Worm (Caenorhabditis elegans) whole organism, late embryonic: ENCODE measurements around the gene rsp-3.

Experiments used
- C08G9.2 ChIP-seq: sonication (generic microtip); optimal IDR thresholded peaks from 2 replicates; lab custom pipeline; 2016; ENCODE audit warnings: mild to moderate bottlenecking, missing genetic modification characterization, moderate library complexity, missing compliant biosample characterization
- C38D4.7 ChIP-seq: fragments of 200-800 bp; sonication (Bioruptor generic); optimal IDR thresholded peaks from 2 replicates; lab custom pipeline; 2018; ENCODE audit warnings: mild to moderate bottlenecking, missing genetic modification characterization, moderate library complexity, missing compliant biosample characterization
- K09A11.1 ChIP-seq: sonication (generic microtip); optimal IDR thresholded peaks from 2 replicates; lab custom pipeline; 2017; ENCODE audit warnings: antibody characterized with exemption, mild to moderate bottlenecking, missing genetic modification characterization, missing compliant biosample characterization; ENCODE audit not compliant: insufficient read depth
- T23F11.4 ChIP-seq: fragments of 200-800 bp; sonication (Bioruptor generic); optimal IDR thresholded peaks from 2 replicates; lab custom pipeline; 2018; ENCODE audit warnings: mild to moderate bottlenecking, missing genetic modification characterization, missing compliant biosample characterization
- Y22D7AL.16 ChIP-seq: sonication (generic microtip); optimal IDR thresholded peaks from 2 replicates; lab custom pipeline; 2016; ENCODE audit warnings: missing genetic modification characterization, missing compliant biosample characterization
- ama-1 ChIP-seq: fragments of 150-350 bp; optimal IDR thresholded peaks from 2 replicates; lab custom pipeline; 2014
- ceh-14 ChIP-seq: sonication (generic microtip); optimal IDR thresholded peaks from 2 replicates; lab custom pipeline; 2016; ENCODE audit warnings: missing genotype, missing genetic modification characterization, missing compliant biosample characterization
- ceh-19 ChIP-seq: fragments of 200-800 bp; sonication (Bioruptor generic); optimal IDR thresholded peaks from 2 replicates; lab custom pipeline; 2018; ENCODE audit warnings: mild to moderate bottlenecking, missing genetic modification characterization, missing compliant biosample characterization
- ceh-2 ChIP-seq: sonication (generic microtip); optimal IDR thresholded peaks from 2 replicates; lab custom pipeline; 2016; ENCODE audit warnings: missing genotype, missing genetic modification characterization, missing compliant biosample characterization
- ceh-24 ChIP-seq: sonication (generic microtip); optimal IDR thresholded peaks from 2 replicates; lab custom pipeline; 2016; ENCODE audit warnings: mild to moderate bottlenecking, missing genetic modification characterization, missing compliant biosample characterization
- ceh-31 ChIP-seq: sonication (generic microtip); optimal IDR thresholded peaks from 2 replicates; lab custom pipeline; 2016; ENCODE audit warnings: missing genetic modification characterization, missing compliant biosample characterization
- ceh-34 ChIP-seq: sonication (generic microtip); optimal IDR thresholded peaks from 2 replicates; lab custom pipeline; 2016; ENCODE audit warnings: mild to moderate bottlenecking, missing genetic modification characterization, missing compliant biosample characterization
- ceh-48 ChIP-seq: sonication (generic microtip); optimal IDR thresholded peaks from 2 replicates; lab custom pipeline; 2016; ENCODE audit warnings: missing genetic modification characterization, inconsistent platforms, missing compliant biosample characterization
- dmd-4 ChIP-seq: sonication (generic microtip); optimal IDR thresholded peaks from 2 replicates; lab custom pipeline; 2016; ENCODE audit warnings: borderline replicate concordance, missing genetic modification characterization, missing compliant biosample characterization
- dve-1 ChIP-seq: sonication (generic microtip); optimal IDR thresholded peaks from 2 replicates; lab custom pipeline; 2017; ENCODE audit warnings: antibody characterized with exemption, mild to moderate bottlenecking, missing genetic modification characterization, missing compliant biosample characterization
- elt-2 ChIP-seq: sonication (generic microtip); optimal IDR thresholded peaks from 2 replicates; lab custom pipeline; 2016; ENCODE audit warnings: missing genetic modification reagents, missing genetic modification characterization, missing compliant biosample characterization
- fkh-10 ChIP-seq: fragments of 150-350 bp; optimal IDR thresholded peaks from 2 replicates; lab custom pipeline; 2014; ENCODE audit warnings: missing biosample characterization, missing genetic modification reagents, missing genetic modification characterization
- gmeb-2 ChIP-seq: sonication (generic microtip); optimal IDR thresholded peaks from 2 replicates; lab custom pipeline; 2016; ENCODE audit warnings: missing genetic modification characterization, inconsistent platforms, missing compliant biosample characterization
- hlh-30 ChIP-seq: sonication (generic microtip); optimal IDR thresholded peaks from 2 replicates; lab custom pipeline; 2017; ENCODE audit warnings: antibody characterized with exemption, missing genetic modification characterization, missing compliant biosample characterization; ENCODE audit not compliant: insufficient read depth
- hlh-6 ChIP-seq: sonication (generic microtip); optimal IDR thresholded peaks from 2 replicates; lab custom pipeline; 2016; ENCODE audit warnings: missing genotype, missing genetic modification characterization, missing compliant biosample characterization
- hlh-8 ChIP-seq: sonication (generic microtip); optimal IDR thresholded peaks from 2 replicates; lab custom pipeline; 2016; ENCODE audit warnings: missing genotype, missing genetic modification characterization, missing compliant biosample characterization
- lin-11 ChIP-seq: fragments of 200-800 bp; sonication (Bioruptor generic); optimal IDR thresholded peaks from 2 replicates; lab custom pipeline; 2018; ENCODE audit warnings: mild to moderate bottlenecking, missing genetic modification characterization, missing compliant biosample characterization
- nfya-1 ChIP-seq: sonication (generic microtip); optimal IDR thresholded peaks from 2 replicates; lab custom pipeline; 2017; ENCODE audit warnings: missing genetic modification characterization, mild to moderate bottlenecking, missing compliant biosample characterization, antibody characterized with exemption, moderate library complexity
- npax-4 ChIP-seq: sonication (generic microtip); optimal IDR thresholded peaks from 2 replicates; lab custom pipeline; 2016; ENCODE audit warnings: missing genetic modification characterization, missing compliant biosample characterization
- pag-3 ChIP-seq: sonication (generic microtip); optimal IDR thresholded peaks from 2 replicates; lab custom pipeline; 2016; ENCODE audit warnings: missing compliant biosample characterization, missing genetic modification characterization, borderline replicate concordance
- pax-1 ChIP-seq: fragments of 150-350 bp; optimal IDR thresholded peaks from 2 replicates; lab custom pipeline; 2014; ENCODE audit warnings: missing biosample characterization, missing genetic modification characterization
- pha-4 ChIP-seq: fragments of 150-350 bp; optimal IDR thresholded peaks from 2 replicates; lab custom pipeline; 2018; ENCODE audit warnings: missing biosample characterization, missing genetic modification reagents, missing genetic modification characterization
- pqm-1 ChIP-seq: sonication (generic microtip); optimal IDR thresholded peaks from 2 replicates; lab custom pipeline; 2016; ENCODE audit warnings: missing genetic modification characterization, missing compliant biosample characterization
- pros-1 ChIP-seq: fragments of 150-350 bp; optimal IDR thresholded peaks from 2 replicates; lab custom pipeline; 2014; ENCODE audit warnings: missing biosample characterization, missing genetic modification reagents, missing genetic modification characterization
- ref-2 ChIP-seq: sonication (generic microtip); optimal IDR thresholded peaks from 2 replicates; lab custom pipeline; 2016; ENCODE audit warnings: missing genetic modification characterization, missing compliant biosample characterization
- rnt-1 ChIP-seq: sonication (generic microtip); optimal IDR thresholded peaks from 2 replicates; lab custom pipeline; 2016; ENCODE audit warnings: missing genetic modification characterization, missing compliant biosample characterization
- tbx-2 ChIP-seq: sonication (generic microtip); optimal IDR thresholded peaks from 2 replicates; lab custom pipeline; 2016; ENCODE audit warnings: missing genetic modification characterization, missing compliant biosample characterization
- ttx-3 ChIP-seq: sonication (generic microtip); optimal IDR thresholded peaks from 2 replicates; lab custom pipeline; 2016; ENCODE audit warnings: missing genetic modification reagents, missing genetic modification characterization, missing compliant biosample characterization
- unc-42 ChIP-seq: sonication (generic microtip); optimal IDR thresholded peaks from 2 replicates; lab custom pipeline; 2016; ENCODE audit warnings: missing genotype, missing genetic modification characterization, missing compliant biosample characterization
- unc-86 ChIP-seq: sonication (generic microtip); optimal IDR thresholded peaks from 2 replicates; lab custom pipeline; 2016; ENCODE audit warnings: missing genetic modification characterization, missing compliant biosample characterization
- ztf-16 ChIP-seq: sonication (generic microtip); optimal IDR thresholded peaks from 2 replicates; lab custom pipeline; 2017; ENCODE audit warnings: missing genetic modification characterization, missing compliant biosample characterization

Gene rsp-3

ce11 chrIII:12687872-12688375 is at the start of gene rsp-3, which contains the start of gene spin-4:
Gene rsp-3, minus strand, starts transcription at chrIII:12687922.
Gene spin-4, plus strand, starts transcription at chrIII:12688318.
- TF ChIP-seq ama-1 (lab: Kevin White, UChicago) (no peak), ceh-31 (tag; lab: Kevin White, UChicago) (peak; percentile 37), tbx-2 (tag; lab: Kevin White, UChicago) (peak; percentile 29), pax-1 (tag; lab: Kevin White, UChicago) (peak; percentile 62), hlh-30 (tag; lab: Kevin White, UChicago) (peak; percentile 90), ref-2 (peak; percentile 29), ceh-34 (tag; lab: Kevin White, UChicago) (peak; percentile 53), nfya-1 (tag; lab: Kevin White, UChicago) (peak; percentile 79), rnt-1 (tag; lab: Kevin White, UChicago) (peak; percentile 6), dve-1 (tag; lab: Kevin White, UChicago) (no peak), unc-42 (tag; lab: Kevin White, UChicago) (peak; percentile 54), K09A11.1 (peak; percentile 32), unc-86 (tag; lab: Kevin White, UChicago) (peak; percentile 8), ceh-24 (tag; lab: Kevin White, UChicago) (no peak)

DNA sequence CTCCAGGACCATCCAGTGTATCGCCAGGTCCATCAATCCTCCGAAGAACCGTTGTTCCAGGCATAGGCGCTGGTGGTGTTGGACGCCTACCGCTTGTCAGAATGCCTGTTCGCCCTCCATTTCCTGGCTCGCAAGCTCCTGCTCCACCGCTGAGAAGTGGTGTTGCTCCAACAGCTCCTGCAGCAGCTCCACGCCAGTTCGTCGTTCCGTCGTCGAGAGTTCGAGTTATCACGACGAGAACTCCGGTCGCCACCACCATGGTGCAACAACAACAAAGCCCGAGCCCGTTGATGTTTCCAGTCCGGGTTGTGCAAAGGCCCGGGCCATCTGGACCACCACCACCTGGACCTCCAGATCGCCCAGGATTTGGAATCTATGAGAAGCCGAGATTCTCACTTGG is 40.4 kb upstream of the rsp-3 start:
- TF ChIP-seq ttx-3 (tag; lab: Kevin White, UChicago) (no peak), K09A11.1 (no peak), ztf-16 (tag; lab: Kevin White, UChicago) (no peak), pax-1 (tag; lab: Kevin White, UChicago) (no peak), lin-11 (tag; lab: Kevin White, UChicago) (no peak), gmeb-2 (no peak), pha-4 (no peak), dmd-4 (tag; lab: Kevin White, UChicago) (no peak), npax-4 (tag; lab: Kevin White, UChicago) (no peak), hlh-6 (tag; lab: Kevin White, UChicago) (no peak), C08G9.2 (tag; lab: Kevin White, UChicago) (no peak), ceh-2 (no peak), tbx-2 (tag; lab: Kevin White, UChicago) (no peak), T23F11.4 (no peak), ama-1 (lab: Kevin White, UChicago) (no peak), pqm-1 (tag; lab: Kevin White, UChicago) (no peak)

ce11 chrIII:12714266-12714665 is 26.5 kb upstream of the rsp-3 start, which contains the start of gene ssl-1:
Gene ssl-1, plus strand, starts transcription at chrIII:12714566.
- TF ChIP-seq unc-86 (tag; lab: Kevin White, UChicago) (no peak), tbx-2 (tag; lab: Kevin White, UChicago) (no peak), pqm-1 (tag; lab: Kevin White, UChicago) (no peak), ttx-3 (tag; lab: Kevin White, UChicago) (no peak), ceh-19 (GFP tag; lab: Kevin White, UChicago) (no peak), dve-1 (tag; lab: Kevin White, UChicago) (no peak), T23F11.4 (no peak), fkh-10 (no peak), C38D4.7 (GFP tag; lab: Kevin White, UChicago) (no peak), ceh-14 (tag; lab: Kevin White, UChicago) (no peak), Y22D7AL.16 (no peak), hlh-8 (no peak), pag-3 (tag; lab: Kevin White, UChicago) (no peak), pros-1 (tag; lab: Kevin White, UChicago) (no peak), lin-11 (tag; lab: Kevin White, UChicago) (no peak), ceh-48 (tag; lab: Kevin White, UChicago) (no peak), pha-4 (no peak), gmeb-2 (no peak)
- TF ChIP-seq, all 69 proteins: peak for 0

DNA sequence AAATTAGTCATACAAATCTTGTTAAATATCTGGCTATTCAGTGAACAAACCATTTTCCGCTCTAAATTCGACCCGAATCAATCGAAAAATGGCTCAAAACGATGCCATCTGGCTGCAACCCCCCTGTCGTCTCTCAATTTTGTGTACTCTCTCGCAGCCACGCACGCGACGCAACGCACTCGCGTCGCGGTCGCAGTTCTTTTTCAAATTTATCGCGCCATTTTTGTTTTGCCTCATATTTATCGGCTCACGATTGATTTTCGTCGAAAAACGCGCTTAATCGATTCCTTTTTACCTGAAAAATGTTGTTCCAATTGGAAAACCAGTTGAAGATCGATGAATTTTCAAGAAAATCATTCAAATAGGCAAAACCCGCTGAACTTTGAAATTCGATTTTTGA is 26.1 kb upstream of the rsp-3 start:
- TF ChIP-seq Y22D7AL.16 (no peak), elt-2 (tag; lab: Kevin White, UChicago) (peak; percentile 35), nfya-1 (tag; lab: Kevin White, UChicago) (peak; percentile 69)
